Fruit fly (Drosophila melanogaster) whole organism, embryonic: ENCODE results near the gene CG8097.

Source experiments
- ATbp ChIP-seq: fragments of 200-800 bp; sonication (Bioruptor generic); optimal IDR thresholded peaks from 2 replicates; lab custom pipeline; 2017; ENCODE audit warnings: missing biosample characterization, mild to moderate bottlenecking, missing genetic modification characterization, missing genetic modification reagents
- Abd-B ChIP-seq: fragments of 200-800 bp; sonication (Bioruptor generic); optimal IDR thresholded peaks from 2 replicates; lab custom pipeline; 2018; ENCODE audit warnings: missing biosample characterization, mild to moderate bottlenecking, missing genetic modification characterization, moderate library complexity
- B-H1 ChIP-seq: fragments of 200-800 bp; sonication (Bioruptor generic); IDR thresholded peaks from 3 replicates; pipeline ENCODE4 v1.3.6; 2022; ENCODE audit warnings: missing biosample characterization, missing genetic modification characterization
- B-H2 ChIP-seq: fragments of 200-800 bp; sonication (Bioruptor generic); optimal IDR thresholded peaks from 2 replicates; lab custom pipeline; 2018; ENCODE audit warnings: missing biosample characterization, mild to moderate bottlenecking, missing genetic modification characterization
- CG11247 ChIP-seq: fragments of 200-800 bp; sonication (Bioruptor generic); IDR thresholded peaks from 2 replicates; pipeline ENCODE4 v1.3.6; 2022; ENCODE audit warnings: missing biosample characterization, missing genetic modification characterization
- CG12769 ChIP-seq: fragments of 200-800 bp; sonication (Bioruptor generic); optimal IDR thresholded peaks from 2 replicates; lab custom pipeline; 2019; ENCODE audit warnings: missing biosample characterization, mild to moderate bottlenecking, missing genetic modification characterization, moderate library complexity
- CG14965 ChIP-seq: fragments of 200-800 bp; sonication (Bioruptor generic); optimal IDR thresholded peaks from 2 replicates; lab custom pipeline; 2016; ENCODE audit warnings: missing biosample characterization, missing genetic modification characterization, borderline replicate concordance
- CG15269 ChIP-seq: fragments of 200-800 bp; sonication (Bioruptor generic); optimal IDR thresholded peaks from 2 replicates; lab custom pipeline; 2018; ENCODE audit warnings: missing biosample characterization, mild to moderate bottlenecking, missing genetic modification characterization, moderate library complexity
- CG16813 ChIP-seq: fragments of 200-800 bp; sonication (Bioruptor generic); IDR thresholded peaks from 3 replicates; pipeline ENCODE4 v1.3.6; 2022; ENCODE audit warnings: missing biosample characterization, missing genetic modification characterization; ENCODE audit not compliant: partially characterized antibody
- CG18262 ChIP-seq: fragments of 200-800 bp; optimal IDR thresholded peaks from 3 replicates; lab custom pipeline; 2019; ENCODE audit warnings: missing biosample characterization, mild to moderate bottlenecking, missing genetic modification characterization, moderate library complexity
- CG2129 ChIP-seq: fragments of 200-800 bp; sonication (Bioruptor generic); IDR thresholded peaks from 2 replicates; pipeline ENCODE4 v1.3.6; 2022; ENCODE audit warnings: missing biosample characterization, missing genetic modification characterization; ENCODE audit not compliant: partially characterized antibody
- CG30020 ChIP-seq: fragments of 200-800 bp; optimal IDR thresholded peaks from 2 replicates; lab custom pipeline; 2019; ENCODE audit warnings: missing biosample characterization, mild to moderate bottlenecking, missing genetic modification characterization, moderate library complexity
- CG30403 ChIP-seq: fragments of 200-800 bp; sonication (Bioruptor generic); optimal IDR thresholded peaks from 3 replicates; lab custom pipeline; 2016; ENCODE audit warnings: missing biosample characterization, missing genetic modification characterization
- CG31441 ChIP-seq: fragments of 200-800 bp; sonication (Bioruptor generic); IDR thresholded peaks from 2 replicates; pipeline ENCODE4 v1.3.6; 2022; ENCODE audit warnings: missing biosample characterization, missing genetic modification characterization
- CG3407 ChIP-seq: fragments of 200-800 bp; sonication (Bioruptor generic); optimal IDR thresholded peaks from 2 replicates; lab custom pipeline; 2018; ENCODE audit warnings: missing biosample characterization, mild to moderate bottlenecking, missing genetic modification characterization
- CG34376 ChIP-seq: fragments of 200-800 bp; sonication (Bioruptor generic); optimal IDR thresholded peaks from 2 replicates; lab custom pipeline; 2018; ENCODE audit warnings: missing biosample characterization, mild to moderate bottlenecking, missing genetic modification characterization
- CG43689 ChIP-seq: fragments of 200-800 bp; sonication (Bioruptor generic); IDR thresholded peaks from 2 replicates; pipeline ENCODE4 v1.3.6; 2022; ENCODE audit warnings: missing biosample characterization, missing genetic modification characterization
- CG7745 ChIP-seq: fragments of 200-800 bp; sonication (Bioruptor generic); optimal IDR thresholded peaks from 2 replicates; lab custom pipeline; 2018; ENCODE audit warnings: missing biosample characterization, mild to moderate bottlenecking, missing genetic modification characterization, moderate library complexity
- CG8359 ChIP-seq: fragments of 200-800 bp; sonication (Bioruptor generic); optimal IDR thresholded peaks from 2 replicates; lab custom pipeline; 2017; ENCODE audit warnings: missing biosample characterization, mild to moderate bottlenecking, missing genetic modification characterization, borderline replicate concordance
- D19A ChIP-seq: fragments of 200-800 bp; optimal IDR thresholded peaks from 3 replicates; lab custom pipeline; 2019; ENCODE audit warnings: missing biosample characterization, mild to moderate bottlenecking, missing genetic modification characterization, moderate library complexity
- Deaf1 ChIP-seq: fragments of 200-800 bp; optimal IDR thresholded peaks from 3 replicates; lab custom pipeline; 2019; ENCODE audit warnings: missing biosample characterization, mild to moderate bottlenecking, missing genetic modification characterization, moderate library complexity
- Dek ChIP-seq: fragments of 200-800 bp; sonication (Bioruptor generic); optimal IDR thresholded peaks from 3 replicates; lab custom pipeline; 2019; ENCODE audit warnings: missing biosample characterization, mild to moderate bottlenecking, missing genetic modification characterization, moderate library complexity
- Fer1 ChIP-seq: fragments of 200-800 bp; sonication (Bioruptor generic); optimal IDR thresholded peaks from 2 replicates; lab custom pipeline; 2017; ENCODE audit warnings: missing biosample characterization, mild to moderate bottlenecking, missing genetic modification characterization
- HmgZ ChIP-seq: fragments of 200-800 bp; sonication (Bioruptor generic); optimal IDR thresholded peaks from 2 replicates; lab custom pipeline; 2018; ENCODE audit warnings: missing biosample characterization, mild to moderate bottlenecking, missing genetic modification characterization
- Med ChIP-seq: fragments of 200-800 bp; sonication (Bioruptor generic); peaks from one replicate; lab custom pipeline; 2016; ENCODE audit warnings: missing biosample characterization, missing genetic modification characterization, mild to moderate bottlenecking, inconsistent platforms, moderate library complexity
- NK7.1 ChIP-seq: fragments of 200-800 bp; sonication (Bioruptor generic); optimal IDR thresholded peaks from 3 replicates; lab custom pipeline; 2016; ENCODE audit warnings: missing biosample characterization, missing genetic modification characterization
- Six4 ChIP-seq: fragments of 200-800 bp; sonication (Bioruptor generic); optimal IDR thresholded peaks from 2 replicates; lab custom pipeline; 2016; ENCODE audit warnings: missing biosample characterization, missing genetic modification characterization
- ab ChIP-seq: fragments of 200-800 bp; sonication (Bioruptor generic); optimal IDR thresholded peaks from 2 replicates; lab custom pipeline; 2016; ENCODE audit warnings: missing biosample characterization, missing genetic modification characterization
- cas ChIP-seq: fragments of 200-800 bp; sonication (Bioruptor generic); IDR thresholded peaks from 2 replicates; pipeline ENCODE4 v1.3.6; 2022; ENCODE audit warnings: missing biosample characterization, missing genetic modification characterization
- chif ChIP-seq, 2 experiments: fragments of 200-800 bp; sonication (Bioruptor generic); optimal IDR thresholded peaks; 3 replicates each; lab custom pipeline; 2016; ENCODE audit warnings: missing biosample characterization in 2 of 2, missing genetic modification characterization in 2 of 2
- cwo ChIP-seq: fragments of 200-800 bp; sonication (Bioruptor generic); optimal IDR thresholded peaks from 3 replicates; lab custom pipeline; 2017; ENCODE audit warnings: missing biosample characterization, missing genetic modification characterization, mild to moderate bottlenecking, moderate library complexity, missing genetic modification reagents
- en ChIP-seq: fragments of 200-800 bp; sonication (Bioruptor generic); optimal IDR thresholded peaks from 2 replicates; lab custom pipeline; 2016; ENCODE audit warnings: missing biosample characterization, missing genetic modification characterization
- her ChIP-seq: fragments of 200-800 bp; sonication (Bioruptor generic); optimal IDR thresholded peaks from 2 replicates; lab custom pipeline; 2016; ENCODE audit warnings: missing biosample characterization, missing genetic modification characterization
- inv ChIP-seq: fragments of 200-800 bp; sonication (Bioruptor generic); IDR thresholded peaks from 2 replicates; pipeline ENCODE4 v1.3.6; 2022; ENCODE audit warnings: missing biosample characterization, missing genetic modification characterization; ENCODE audit not compliant: partially characterized antibody
- lola ChIP-seq, 3 experiments: fragments of >200 bp in 2 of 3; fragments of 200-800 bp in 1 of 3; sonication (Bioruptor generic) in 1 of 3; optimal IDR thresholded peaks; 2 replicates each; lab custom pipeline; 2017 to 2019; ENCODE audit warnings: missing biosample characterization in 3 of 3, missing genetic modification characterization in 3 of 3, mild to moderate bottlenecking in 1 of 3, moderate library complexity in 1 of 3
- nom ChIP-seq: fragments of 200-800 bp; sonication (Bioruptor generic); optimal IDR thresholded peaks from 2 replicates; lab custom pipeline; 2017; ENCODE audit warnings: missing biosample characterization, missing genetic modification characterization, mild to moderate bottlenecking, moderate library complexity, missing genetic modification reagents
- pb ChIP-seq: fragments of 200-800 bp; sonication (Bioruptor generic); optimal IDR thresholded peaks from 3 replicates; lab custom pipeline; 2016; ENCODE audit warnings: missing biosample characterization, missing genetic modification characterization
- schlank ChIP-seq: fragments of 200-800 bp; sonication (Bioruptor generic); optimal IDR thresholded peaks from 2 replicates; lab custom pipeline; 2018; ENCODE audit warnings: missing biosample characterization, mild to moderate bottlenecking, missing genetic modification characterization
- scrt ChIP-seq: fragments of 200-800 bp; sonication (Bioruptor generic); optimal IDR thresholded peaks from 2 replicates; lab custom pipeline; 2018; ENCODE audit warnings: missing biosample characterization, mild to moderate bottlenecking, missing genetic modification characterization, moderate library complexity
- sd ChIP-seq: fragments of 200-800 bp; sonication (Bioruptor generic); optimal IDR thresholded peaks from 3 replicates; lab custom pipeline; 2018; ENCODE audit warnings: missing biosample characterization, mild to moderate bottlenecking, missing genetic modification characterization, moderate library complexity
- sna ChIP-seq: fragments of 200-800 bp; sonication (Bioruptor generic); IDR thresholded peaks from 2 replicates; pipeline ENCODE4 v1.3.6; 2022; ENCODE audit warnings: missing biosample characterization, missing genetic modification characterization; ENCODE audit not compliant: partially characterized antibody
- sob ChIP-seq: fragments of 200-800 bp; sonication (Bioruptor generic); IDR thresholded peaks from 2 replicates; pipeline ENCODE4 v1.3.6; 2022; ENCODE audit warnings: missing biosample characterization, missing genetic modification characterization
- sr ChIP-seq: fragments of 200-800 bp; sonication (Bioruptor generic); IDR thresholded peaks from 3 replicates; pipeline ENCODE4 v1.3.6; 2022; ENCODE audit warnings: missing biosample characterization, missing genetic modification characterization
- ssp ChIP-seq: fragments of 200-800 bp; sonication (Bioruptor generic); IDR thresholded peaks from 2 replicates; pipeline ENCODE4 v1.3.6; 2022; ENCODE audit warnings: missing biosample characterization, missing genetic modification characterization
- stc ChIP-seq: fragments of 200-800 bp; sonication (Bioruptor generic); IDR thresholded peaks from 2 replicates; pipeline ENCODE4 v1.3.6; 2022; ENCODE audit warnings: missing biosample characterization, missing genetic modification characterization
- tap ChIP-seq: fragments of 200-800 bp; optimal IDR thresholded peaks from 3 replicates; lab custom pipeline; 2019; ENCODE audit warnings: missing biosample characterization, mild to moderate bottlenecking, missing genetic modification characterization, moderate library complexity
- tll ChIP-seq, 2 experiments: fragments of 200-800 bp in 1 of 2; fragments of >200 bp in 1 of 2; sonication (Bioruptor generic) in 1 of 2; optimal IDR thresholded peaks; 2 replicates each; lab custom pipeline; 2017 to 2019; ENCODE audit warnings: missing biosample characterization in 2 of 2, missing genetic modification characterization in 2 of 2, mild to moderate bottlenecking in 1 of 2, moderate library complexity in 1 of 2
- wor ChIP-seq: fragments of 200-800 bp; sonication (Bioruptor generic); IDR thresholded peaks from 2 replicates; pipeline ENCODE4 v1.3.6; 2022; ENCODE audit warnings: missing biosample characterization, missing genetic modification characterization
- z ChIP-seq: fragments of 200-800 bp; sonication (Bioruptor generic); IDR thresholded peaks from 3 replicates; pipeline ENCODE4 v1.3.6; 2022; ENCODE audit warnings: missing biosample characterization, missing genetic modification characterization

CG8097 gene

dm6 chrX:15549055-15549454, 33.9 kb upstream of the CG8097 start (continued):
- TF ChIP-seq Dek (tag; lab: Kevin White, UChicago) (peak; percentile 80), B-H1 (GFP tag; lab: Robert Waterston, UW) (peak; percentile 57; the same call in 2 of the 3 replicates), sr (GFP tag; lab: Robert Waterston, UW) (no peak), cas (GFP tag; lab: Robert Waterston, UW) (peak; percentile 42; the same call in 1 of the 2 replicates), HmgZ (tag; lab: Kevin White, UChicago) (peak; percentile 47), CG7745 (tag; lab: Kevin White, UChicago) (no peak), chif (GFP tag; optimal IDR thresholded peaks at IDR 0.05; lab: Kevin White, UChicago) (peak; percentile 62 to 78), CG3407 (peak; percentile 33), CG43689 (GFP tag; lab: Robert Waterston, UW) (peak; percentile 39; the same call in 1 of the 2 replicates), D19A (peak; percentile 67), CG15269 (tag; lab: Kevin White, UChicago) (peak; percentile 86), ssp (GFP tag; lab: Robert Waterston, UW) (peak; percentile 54), CG11247 (GFP tag; lab: Robert Waterston, UW) (peak; percentile 66; the same call in 1 of the 2 replicates), CG31441 (GFP tag; lab: Robert Waterston, UW) (peak; percentile 84), pb (GFP tag; lab: Kevin White, UChicago) (peak; percentile 57), CG12769 (tag; lab: Kevin White, UChicago) (peak; percentile 5), CG30403 (GFP tag; lab: Kevin White, UChicago) (peak; percentile 83), scrt (GFP tag; lab: Kevin White, UChicago) (peak; percentile 59), B-H2 (no peak), her (GFP tag; lab: Kevin White, UChicago) (peak; percentile 67), tap (tag; lab: Kevin White, UChicago) (peak; percentile 68), ATbp (GFP tag; lab: Kevin White, UChicago) (peak; percentile 75), Fer1 (GFP tag; lab: Kevin White, UChicago) (peak; percentile 73), CG2129 (GFP tag; lab: Robert Waterston, UW) (no peak), sna (no peak), Deaf1 (tag; lab: Kevin White, UChicago) (peak; percentile 66), en (GFP tag; lab: Kevin White, UChicago) (peak; percentile 58), CG34376 (GFP tag; lab: Kevin White, UChicago) (peak; percentile 62), tll (GFP tag; optimal IDR thresholded peaks at IDR 0.05; lab: Kevin White, UChicago) (no peak), schlank (tag; lab: Kevin White, UChicago) (no peak), CG8359 (GFP tag; lab: Kevin White, UChicago) (peak; percentile 25), ab (GFP tag; lab: Kevin White, UChicago) (peak; percentile 10), CG14965 (GFP tag; lab: Kevin White, UChicago) (no peak), lola (GFP tag; optimal IDR thresholded peaks at IDR 0.05; lab: Kevin White, UChicago) (peak in 1 of 3 experiments; percentile 44), z (no peak), CG30020 (peak; percentile 26), CG16813 (no peak), sob (GFP tag; lab: Robert Waterston, UW) (peak; percentile 66; the same call in 1 of the 2 replicates), inv (GFP tag; lab: Robert Waterston, UW) (no peak), cwo (GFP tag; lab: Kevin White, UChicago) (peak; percentile 70), Abd-B (GFP tag; lab: Kevin White, UChicago) (peak; percentile 75), Med (GFP tag; lab: Kevin White, UChicago) (peak; percentile 95), sd (tag; lab: Kevin White, UChicago) (peak; percentile 37), wor (GFP tag; lab: Robert Waterston, UW) (0 out of 2 replicates have a peak, but pooled peaks have one; percentile 46), NK7.1 (GFP tag; lab: Kevin White, UChicago) (peak; percentile 47), CG18262 (tag; lab: Kevin White, UChicago) (peak; percentile 74), Six4 (peak; percentile 50), stc (GFP tag; lab: Robert Waterston, UW) (peak; percentile 67; the same call in 1 of the 2 replicates), nom (GFP tag; lab: Kevin White, UChicago) (no peak)
